Worm (Caenorhabditis elegans) whole organism, L3 larva: Measurements from ENCODE around the gene nhr-176.
"Not testable (repeated sequence)": the region's sequence is repeated elsewhere in the genome, so short reads cannot be mapped to it uniquely, and the experiment has no call there.

Source experiments
- egl-27 ChIP-seq: sonication (generic microtip); optimal IDR thresholded peaks from 4 replicates; lab custom pipeline; 2017; ENCODE audit warnings: missing biosample characterization, missing genetic modification reagents, missing genetic modification characterization
- nhr-11 ChIP-seq: fragments of 150-350 bp; optimal IDR thresholded peaks from 2 replicates; lab custom pipeline; 2014; ENCODE audit warnings: missing biosample characterization, missing genetic modification characterization
- nhr-12 ChIP-seq: fragments of 150-350 bp; optimal IDR thresholded peaks from 2 replicates; lab custom pipeline; 2014; ENCODE audit warnings: missing biosample characterization, missing genetic modification characterization
- nhr-43 ChIP-seq: sonication (generic microtip); optimal IDR thresholded peaks from 2 replicates; lab custom pipeline; 2016; ENCODE audit warnings: mild to moderate bottlenecking, missing genetic modification characterization, missing compliant biosample characterization; ENCODE audit not compliant: poor library complexity, severe bottlenecking
- skn-1 ChIP-seq: fragments of 150-350 bp; optimal IDR thresholded peaks from 2 replicates; lab custom pipeline; 2014; ENCODE audit warnings: missing biosample characterization, missing genetic modification characterization
- unc-62 ChIP-seq: fragments of 150-350 bp; sonication (generic microtip); optimal IDR thresholded peaks from 4 replicates; lab custom pipeline; 2014; ENCODE audit warnings: missing biosample characterization, missing genetic modification reagents, missing genetic modification characterization
- ztf-11 ChIP-seq: fragments of 150-350 bp; optimal IDR thresholded peaks from 2 replicates; lab custom pipeline; 2014; ENCODE audit warnings: missing biosample characterization, missing genetic modification characterization

ce11 chrV:16040140-16040827 is 30.8 kb upstream of the nhr-176 start, which contains the start of the genes his-4 and his-3:
- TF ChIP-seq nhr-43; skn-1 (tag; lab: Kevin White, UChicago); egl-27 (tag; lab: Kevin White, UChicago); ztf-11; nhr-11 (tag; lab: Kevin White, UChicago); nhr-12 (tag; lab: Kevin White, UChicago); unc-62: not testable (repeated sequence)
